Fruit fly (Drosophila melanogaster) whole organism, embryonic: ENCODE measurements around the gene Urm1.

Experiments used
- Awh ChIP-seq: fragments of 200-800 bp; sonication (Bioruptor generic); IDR thresholded peaks from 2 replicates; pipeline ENCODE4, ENCODE4 v1.3.6; 2022; ENCODE audit warnings: missing biosample characterization, missing genetic modification characterization
- CG12769 ChIP-seq: fragments of 200-800 bp; sonication (Bioruptor generic); optimal IDR thresholded peaks from 2 replicates; lab custom pipeline; 2019; ENCODE audit warnings: missing biosample characterization, mild to moderate bottlenecking, missing genetic modification characterization, moderate library complexity
- CG13775 ChIP-seq: fragments of 200-800 bp; sonication (Bioruptor generic); optimal IDR thresholded peaks from 3 replicates; lab custom pipeline; 2017; ENCODE audit warnings: missing biosample characterization, mild to moderate bottlenecking, missing genetic modification characterization
- CG15269 ChIP-seq: fragments of 200-800 bp; sonication (Bioruptor generic); optimal IDR thresholded peaks from 2 replicates; lab custom pipeline; 2018; ENCODE audit warnings: missing biosample characterization, mild to moderate bottlenecking, missing genetic modification characterization, moderate library complexity
- CG16813 ChIP-seq: fragments of 200-800 bp; sonication (Bioruptor generic); IDR thresholded peaks from 3 replicates; pipeline ENCODE4 v1.3.6; 2022; ENCODE audit warnings: missing biosample characterization, missing genetic modification characterization; ENCODE audit not compliant: partially characterized antibody
- CG18262 ChIP-seq: fragments of 200-800 bp; optimal IDR thresholded peaks from 3 replicates; lab custom pipeline; 2019; ENCODE audit warnings: missing biosample characterization, mild to moderate bottlenecking, missing genetic modification characterization, moderate library complexity
- CG18476 ChIP-seq: fragments of 200-800 bp; sonication (Bioruptor generic); optimal IDR thresholded peaks from 2 replicates; lab custom pipeline; 2016; ENCODE audit warnings: missing biosample characterization, mild to moderate bottlenecking, missing genetic modification characterization
- CG30431 ChIP-seq: fragments of 200-800 bp; sonication (Bioruptor generic); optimal IDR thresholded peaks from 2 replicates; lab custom pipeline; 2017; ENCODE audit warnings: missing biosample characterization, missing genetic modification characterization
- CG33213 ChIP-seq: fragments of 200-800 bp; sonication (Bioruptor generic); optimal IDR thresholded peaks from 3 replicates; lab custom pipeline; 2016; ENCODE audit warnings: missing biosample characterization, missing genetic modification characterization
- CG42726 ChIP-seq: fragments of 200-800 bp; sonication (Bioruptor generic); IDR thresholded peaks from 2 replicates; pipeline ENCODE4 v1.3.6; 2022; ENCODE audit warnings: missing biosample characterization, missing genetic modification characterization; ENCODE audit not compliant: partially characterized antibody
- CG4424 ChIP-seq: fragments of 200-800 bp; sonication (Bioruptor generic); optimal IDR thresholded peaks from 3 replicates; lab custom pipeline; 2016; ENCODE audit warnings: missing biosample characterization, missing genetic modification characterization
- CG5180 ChIP-seq: fragments of 200-800 bp; sonication (Bioruptor generic); optimal IDR thresholded peaks from 3 replicates; lab custom pipeline; 2017; ENCODE audit warnings: missing biosample characterization, missing genetic modification characterization, mild to moderate bottlenecking, moderate library complexity, missing genetic modification reagents
- CG6254 ChIP-seq: fragments of 200-800 bp; sonication (Bioruptor generic); optimal IDR thresholded peaks from 3 replicates; lab custom pipeline; 2017; ENCODE audit warnings: mild to moderate bottlenecking, missing biosample characterization, missing genetic modification reagents, missing genetic modification characterization
- CG6765 ChIP-seq: fragments of 200-800 bp; sonication (Bioruptor generic); optimal IDR thresholded peaks from 3 replicates; lab custom pipeline; 2017; ENCODE audit warnings: missing biosample characterization, mild to moderate bottlenecking, missing genetic modification characterization
- CG6791 ChIP-seq: fragments of 200-800 bp; sonication (Bioruptor generic); IDR thresholded peaks from 3 replicates; pipeline ENCODE4 v1.3.6; 2022; ENCODE audit warnings: missing biosample characterization, missing genetic modification characterization; ENCODE audit not compliant: partially characterized antibody
- CG9727 ChIP-seq: fragments of 200-800 bp; sonication (Bioruptor generic); optimal IDR thresholded peaks from 3 replicates; lab custom pipeline; 2017; ENCODE audit warnings: missing biosample characterization, mild to moderate bottlenecking, missing genetic modification characterization
- CG9932 ChIP-seq: fragments of 200-800 bp; sonication (Bioruptor generic); IDR thresholded peaks from 2 replicates; pipeline ENCODE4 v1.3.6; 2022; ENCODE audit warnings: missing biosample characterization, missing genetic modification characterization
- D ChIP-seq, 2 experiments: fragments of 200-800 bp in 1 of 2; fragments of >200 bp in 1 of 2; sonication (Bioruptor generic) in 1 of 2; optimal IDR thresholded peaks; 2 replicates in 1 of 2; 3 replicates in 1 of 2; lab custom pipeline; 2017; ENCODE audit warnings: mild to moderate bottlenecking in 1 of 2, missing biosample characterization in 1 of 2, missing genetic modification characterization in 1 of 2, missing genetic modification reagents in 1 of 2
- Dek ChIP-seq: fragments of 200-800 bp; sonication (Bioruptor generic); optimal IDR thresholded peaks from 3 replicates; lab custom pipeline; 2019; ENCODE audit warnings: missing biosample characterization, mild to moderate bottlenecking, missing genetic modification characterization, moderate library complexity
- Doc2 ChIP-seq: fragments of 200-800 bp; sonication (Bioruptor generic); IDR thresholded peaks from 2 replicates; pipeline ENCODE4 v1.3.6; 2022; ENCODE audit warnings: missing biosample characterization, missing genetic modification characterization
- H15 ChIP-seq: fragments of 200-800 bp; sonication (Bioruptor generic); IDR thresholded peaks from 3 replicates; pipeline ENCODE4 v1.3.6; 2022; ENCODE audit warnings: missing biosample characterization, missing genetic modification characterization
- Lpt ChIP-seq: fragments of >200 bp; optimal IDR thresholded peaks from 2 replicates; lab custom pipeline; 2018; ENCODE audit warnings: missing biosample characterization, missing genetic modification characterization
- Mes4 ChIP-seq: fragments of 200-800 bp; sonication (Bioruptor generic); optimal IDR thresholded peaks from 2 replicates; lab custom pipeline; 2016; ENCODE audit warnings: missing biosample characterization, missing genetic modification characterization
- Neu2 ChIP-seq: fragments of 200-800 bp; sonication (Bioruptor generic); optimal IDR thresholded peaks from 3 replicates; lab custom pipeline; 2016; ENCODE audit warnings: missing biosample characterization, missing genetic modification characterization, borderline replicate concordance
- Oli ChIP-seq: fragments of 200-800 bp; sonication (Bioruptor generic); optimal IDR thresholded peaks from 2 replicates; lab custom pipeline; 2018; ENCODE audit warnings: missing biosample characterization, mild to moderate bottlenecking, missing genetic modification characterization, moderate library complexity
- PHDP ChIP-seq: fragments of 200-800 bp; sonication (Bioruptor generic); optimal IDR thresholded peaks from 3 replicates; lab custom pipeline; 2018; ENCODE audit warnings: missing biosample characterization, mild to moderate bottlenecking, missing genetic modification characterization, moderate library complexity
- Rx ChIP-seq: fragments of 200-800 bp; sonication (Bioruptor generic); IDR thresholded peaks from 2 replicates; pipeline ENCODE4 v1.3.6; 2022; ENCODE audit warnings: missing biosample characterization, missing genetic modification characterization
- Six4 ChIP-seq: fragments of 200-800 bp; sonication (Bioruptor generic); optimal IDR thresholded peaks from 2 replicates; lab custom pipeline; 2016; ENCODE audit warnings: missing biosample characterization, missing genetic modification characterization
- Ssrp ChIP-seq: fragments of 200-800 bp; sonication (Bioruptor generic); optimal IDR thresholded peaks from 2 replicates; lab custom pipeline; 2018; ENCODE audit warnings: missing biosample characterization, mild to moderate bottlenecking, missing genetic modification characterization, moderate library complexity
- Usf ChIP-seq: fragments of 200-800 bp; sonication (Bioruptor generic); optimal IDR thresholded peaks from 2 replicates; lab custom pipeline; 2017; ENCODE audit warnings: missing genotype, missing biosample characterization, missing genetic modification characterization
- ap ChIP-seq: fragments of 200-800 bp; sonication (Bioruptor generic); IDR thresholded peaks from 2 replicates; pipeline ENCODE4 v1.3.6; 2022; ENCODE audit warnings: missing biosample characterization, missing genetic modification characterization
- ara ChIP-seq: fragments of 200-800 bp; sonication (Bioruptor generic); IDR thresholded peaks from 2 replicates; pipeline ENCODE4 v1.3.6; 2022; ENCODE audit warnings: missing biosample characterization, missing genetic modification characterization
- az2 ChIP-seq: fragments of 200-800 bp; sonication (Bioruptor generic); optimal IDR thresholded peaks from 3 replicates; lab custom pipeline; 2016; ENCODE audit warnings: missing biosample characterization, missing genetic modification characterization
- chn ChIP-seq: fragments of 200-800 bp; sonication (Bioruptor generic); optimal IDR thresholded peaks from 2 replicates; lab custom pipeline; 2016; ENCODE audit warnings: missing biosample characterization, missing genetic modification characterization
- dimm ChIP-seq: fragments of 200-800 bp; sonication (Bioruptor generic); IDR thresholded peaks from 2 replicates; pipeline ENCODE4 v1.3.6; 2022; ENCODE audit warnings: missing biosample characterization, missing genetic modification characterization
- dmrt11E ChIP-seq: fragments of 200-800 bp; sonication (Bioruptor generic); optimal IDR thresholded peaks from 3 replicates; lab custom pipeline; 2018; ENCODE audit warnings: missing biosample characterization, mild to moderate bottlenecking, missing genetic modification characterization, moderate library complexity
- h ChIP-seq: fragments of >200 bp; optimal IDR thresholded peaks from 2 replicates; lab custom pipeline; 2017
- insv ChIP-seq, 2 experiments: fragments of 200-800 bp; sonication (Bioruptor generic); optimal IDR thresholded peaks; 3 replicates each; lab custom pipeline; 2016 to 2018; ENCODE audit warnings: missing biosample characterization in 2 of 2, missing genetic modification characterization in 2 of 2
- ken ChIP-seq: fragments of 200-800 bp; sonication (Bioruptor generic); IDR thresholded peaks from 3 replicates; pipeline ENCODE4 v1.3.6; 2022; ENCODE audit warnings: missing biosample characterization, missing genetic modification characterization
- oc ChIP-seq: fragments of 200-800 bp; sonication (Bioruptor generic); optimal IDR thresholded peaks from 2 replicates; lab custom pipeline; 2018; ENCODE audit warnings: missing biosample characterization, mild to moderate bottlenecking, missing genetic modification characterization, moderate library complexity
- odd ChIP-seq: fragments of 200-800 bp; sonication (Bioruptor generic); optimal IDR thresholded peaks from 2 replicates; lab custom pipeline; 2017; ENCODE audit warnings: missing biosample characterization, mild to moderate bottlenecking, missing genetic modification characterization
- org-1 ChIP-seq: fragments of 200-800 bp; sonication (Bioruptor generic); optimal IDR thresholded peaks from 2 replicates; lab custom pipeline; 2017; ENCODE audit warnings: missing biosample characterization, missing genetic modification characterization
- pan ChIP-seq, 4 experiments: fragments of >200 bp in 3 of 4; fragments of 200-800 bp in 1 of 4; sonication (Bioruptor generic) in 1 of 4; optimal IDR thresholded peaks in 3 of 4; IDR thresholded peaks in 1 of 4; 2 replicates each; pipeline versions ENCODE4 v1.3.6 to Lab custom; 2017 to 2022; ENCODE audit warnings: missing biosample characterization in 2 of 4, missing genetic modification characterization in 2 of 4, mixed read lengths in 1 of 4
- pnt ChIP-seq: fragments of 200-800 bp; sonication (Bioruptor generic); optimal IDR thresholded peaks from 3 replicates; lab custom pipeline; 2016; ENCODE audit warnings: missing biosample characterization, missing genetic modification characterization
- ro ChIP-seq: fragments of 200-800 bp; sonication (Bioruptor generic); IDR thresholded peaks from 2 replicates; pipeline ENCODE4 v1.3.6; 2022; ENCODE audit warnings: missing biosample characterization, missing genetic modification characterization
- stwl ChIP-seq: fragments of 200-800 bp; sonication (Bioruptor generic); optimal IDR thresholded peaks from 3 replicates; lab custom pipeline; 2018; ENCODE audit warnings: missing biosample characterization, mild to moderate bottlenecking, missing genetic modification characterization, moderate library complexity
- vvl ChIP-seq: fragments of 200-800 bp; sonication (Bioruptor generic); IDR thresholded peaks from 2 replicates; pipeline ENCODE4 v1.3.6; 2022; ENCODE audit warnings: missing biosample characterization, missing genetic modification characterization
- wor ChIP-seq: fragments of 200-800 bp; sonication (Bioruptor generic); IDR thresholded peaks from 2 replicates; pipeline ENCODE4 v1.3.6; 2022; ENCODE audit warnings: missing biosample characterization, missing genetic modification characterization
- zf30C ChIP-seq: fragments of 200-800 bp; sonication (Bioruptor generic); optimal IDR thresholded peaks from 3 replicates; lab custom pipeline; 2018; ENCODE audit warnings: missing biosample characterization, mild to moderate bottlenecking, missing genetic modification characterization
- zfh2 ChIP-seq: fragments of 200-800 bp; sonication (Bioruptor generic); optimal IDR thresholded peaks from 2 replicates; lab custom pipeline; 2016; ENCODE audit warnings: missing biosample characterization, missing genetic modification characterization

Urm1 gene

dm6 chr3L:7614226-7614625 lies 26.0 kb downstream of the Urm1 start (continued):
- no peak for TF ChIP-seq CG6254
- TF ChIP-seq Oli (tag; lab: Kevin White, UChicago), result peak; percentile 57
- peak; percentile 52 for TF ChIP-seq PHDP (tag; lab: Kevin White, UChicago)
- no peak for TF ChIP-seq zfh2 (GFP tag; lab: Kevin White, UChicago)
- no peak for TF ChIP-seq odd (GFP tag; lab: Kevin White, UChicago)
- peak; percentile 29 for TF ChIP-seq CG12769
- TF ChIP-seq org-1 (GFP tag; lab: Kevin White, UChicago), result no peak
- TF ChIP-seq H15, result peak; percentile 52; the same call in 1 of the 3 replicates
- TF ChIP-seq stwl (tag; lab: Kevin White, UChicago), result no peak
- TF ChIP-seq Rx (GFP tag; lab: Robert Waterston, UW), result no peak
- TF ChIP-seq ara (GFP tag; lab: Robert Waterston, UW), result 0 out of 2 replicates have a peak, but pooled peaks have one; percentile 25
- peak; percentile 53 for TF ChIP-seq Ssrp (tag; lab: Kevin White, UChicago)
- TF ChIP-seq Lpt (GFP tag; lab: Kevin White, UChicago), result no peak
- no peak for TF ChIP-seq D (optimal IDR thresholded peaks at IDR 0.05; lab: Kevin White, UChicago)
- TF ChIP-seq D (GFP tag; optimal IDR thresholded peaks at IDR 0.05; lab: Kevin White, UChicago), result peak; percentile 23
- TF ChIP-seq wor (GFP tag; lab: Robert Waterston, UW), result no peak
- no peak for TF ChIP-seq ro (GFP tag; lab: Robert Waterston, UW)
- TF ChIP-seq dmrt11E, result peak; percentile 56
- peak; percentile 41 for TF ChIP-seq CG9932 (GFP tag; lab: Robert Waterston, UW)
- no peak for TF ChIP-seq CG33213
- no peak for TF ChIP-seq CG18476 (GFP tag; lab: Kevin White, UChicago)
- TF ChIP-seq vvl (GFP tag; lab: Robert Waterston, UW), result 0 out of 2 replicates have a peak, but pooled peaks have one; percentile 37
- peak; percentile 53 for TF ChIP-seq az2
- TF ChIP-seq CG9727 (GFP tag; lab: Kevin White, UChicago), result peak; percentile 32
- TF ChIP-seq pan (optimal IDR thresholded peaks at IDR 0.05; lab: Kevin White, UChicago), result no peak
- peak in 1 of 2 experiments; percentile 39 for TF ChIP-seq pan (GFP tag; optimal IDR thresholded peaks at IDR 0.05 in 1 of 2, IDR thresholded peaks at IDR 0.05 in 1 of 2)
- no peak for TF ChIP-seq Neu2
- TF ChIP-seq CG6791, result no peak
- TF ChIP-seq CG13775 (GFP tag; lab: Kevin White, UChicago), result no peak
- peak; percentile 25 for TF ChIP-seq pnt (GFP tag; lab: Kevin White, UChicago)
- no peak for TF ChIP-seq dimm (GFP tag; lab: Robert Waterston, UW)
- peak; percentile 15; the same call in 1 of the 2 replicates for TF ChIP-seq ap (GFP tag; lab: Robert Waterston, UW)
- TF ChIP-seq Awh (GFP tag; lab: Robert Waterston, UW), result no peak
- peak; percentile 9 for TF ChIP-seq CG30431
- TF ChIP-seq h, result no peak
- TF ChIP-seq Usf (GFP tag; lab: Kevin White, UChicago), result no peak
- TF ChIP-seq zf30C (GFP tag; lab: Kevin White, UChicago), result peak; percentile 5
- TF ChIP-seq CG16813, result no peak
- TF ChIP-seq CG42726, result no peak
- peak; percentile 45 for TF ChIP-seq CG15269
- TF ChIP-seq Mes4 (GFP tag; lab: Kevin White, UChicago), result no peak
- peak; percentile 13 for TF ChIP-seq Six4 (GFP tag; lab: Kevin White, UChicago)
- TF ChIP-seq oc (tag; lab: Kevin White, UChicago), result peak; percentile 13
- TF ChIP-seq CG6765, result no peak
- no peak for TF ChIP-seq insv (GFP tag; optimal IDR thresholded peaks at IDR 0.05; lab: Kevin White, UChicago)
- TF ChIP-seq CG5180 (GFP tag; lab: Kevin White, UChicago), result no peak
- TF ChIP-seq chn (GFP tag; lab: Kevin White, UChicago), result no peak
- peak; percentile 13 for TF ChIP-seq Dek (tag; lab: Kevin White, UChicago)
- TF ChIP-seq CG4424 (GFP tag; lab: Kevin White, UChicago), result peak; percentile 36
- no peak for TF ChIP-seq Doc2 (GFP tag; lab: Robert Waterston, UW)
- TF ChIP-seq CG18262 (tag; lab: Kevin White, UChicago), result peak; percentile 33
- no peak for TF ChIP-seq ken
